Worm (Caenorhabditis elegans) whole organism, midembryonic: ENCODE data around the gene C09E8.6.

Experiments used
- klf-2 ChIP-seq: fragments of 200-800 bp; sonication (Bioruptor generic); conservative IDR thresholded peaks from 2 replicates; pipeline ENCODE4 v1.3.6; 2022; ENCODE audit warnings: missing genetic modification reagents, missing genetic modification characterization, missing compliant biosample characterization
- med-1 ChIP-seq: sonication (generic microtip); optimal IDR thresholded peaks from 2 replicates; lab custom pipeline; 2017; ENCODE audit warnings: missing genetic modification characterization, mild to moderate bottlenecking, missing compliant biosample characterization, antibody characterized with exemption, missing genetic modification reagents; ENCODE audit not compliant: insufficient read depth
- ztf-29 ChIP-seq: fragments of 200-800 bp; sonication (Bioruptor generic); IDR thresholded peaks from 2 replicates; pipeline ENCODE4 v1.3.6; 2022; ENCODE audit warnings: missing genetic modification reagents, missing genetic modification characterization, missing compliant biosample characterization

ce11 chrII:509230-509629, 47.1 kb upstream of the C09E8.6 start, which contains the start of gene srh-105:
- TF ChIP-seq ztf-29 (GFP tag; lab: Robert Waterston, UW) (no peak), med-1 (no peak), klf-2 (no peak)
